Fruit fly (Drosophila melanogaster) whole organism, embryonic: Measurements from ENCODE around the gene CG4101.

Experiments used
- Blimp-1 ChIP-seq: fragments of 200-800 bp; sonication (Bioruptor generic); optimal IDR thresholded peaks from 3 replicates; lab custom pipeline; 2018; ENCODE audit warnings: missing biosample characterization, missing genetic modification characterization, mild to moderate bottlenecking, moderate library complexity, missing genetic modification reagents
- CG11093 ChIP-seq: fragments of 200-800 bp; sonication (Bioruptor generic); IDR thresholded peaks from 3 replicates; pipeline ENCODE4 v1.3.6; 2022; ENCODE audit warnings: missing biosample characterization, missing genetic modification characterization
- CG11696 ChIP-seq: fragments of 200-800 bp; sonication (Bioruptor generic); IDR thresholded peaks from 2 replicates; pipeline ENCODE4 v1.3.6; 2022; ENCODE audit warnings: missing biosample characterization, missing genetic modification characterization
- CG11723 ChIP-seq: fragments of 200-800 bp; sonication (Bioruptor generic); optimal IDR thresholded peaks from 2 replicates; lab custom pipeline; 2017; ENCODE audit warnings: missing biosample characterization, mild to moderate bottlenecking, missing genetic modification characterization
- CG13424 ChIP-seq: fragments of 200-800 bp; sonication (Bioruptor generic); optimal IDR thresholded peaks from 2 replicates; lab custom pipeline; 2019; ENCODE audit warnings: missing biosample characterization, mild to moderate bottlenecking, missing genetic modification characterization, moderate library complexity
- CG17829 ChIP-seq: fragments of 200-800 bp; optimal IDR thresholded peaks from 2 replicates; lab custom pipeline; 2019; ENCODE audit warnings: missing biosample characterization, mild to moderate bottlenecking, missing genetic modification characterization, moderate library complexity
- CG30020 ChIP-seq: fragments of 200-800 bp; optimal IDR thresholded peaks from 2 replicates; lab custom pipeline; 2019; ENCODE audit warnings: missing biosample characterization, mild to moderate bottlenecking, missing genetic modification characterization, moderate library complexity
- CG30403 ChIP-seq: fragments of 200-800 bp; sonication (Bioruptor generic); optimal IDR thresholded peaks from 3 replicates; lab custom pipeline; 2016; ENCODE audit warnings: missing biosample characterization, missing genetic modification characterization
- CG32532 ChIP-seq: fragments of 200-800 bp; sonication (Bioruptor generic); IDR thresholded peaks from 2 replicates; pipeline ENCODE4 v1.3.6; 2022; ENCODE audit warnings: missing biosample characterization, missing genetic modification characterization
- CG34422 ChIP-seq: fragments of 200-800 bp; sonication (Bioruptor generic); IDR thresholded peaks from 3 replicates; pipeline ENCODE4 v1.3.6; 2022; ENCODE audit warnings: missing biosample characterization, missing genetic modification characterization
- CG5180 ChIP-seq: fragments of 200-800 bp; sonication (Bioruptor generic); optimal IDR thresholded peaks from 3 replicates; lab custom pipeline; 2017; ENCODE audit warnings: missing biosample characterization, missing genetic modification characterization, mild to moderate bottlenecking, moderate library complexity, missing genetic modification reagents
- CG9932 ChIP-seq: fragments of 200-800 bp; sonication (Bioruptor generic); IDR thresholded peaks from 2 replicates; pipeline ENCODE4 v1.3.6; 2022; ENCODE audit warnings: missing biosample characterization, missing genetic modification characterization
- CTCF ChIP-seq: fragments of 200-800 bp; sonication (Bioruptor generic); optimal IDR thresholded peaks from 2 replicates; lab custom pipeline; 2017; ENCODE audit warnings: missing biosample characterization, mild to moderate bottlenecking, missing genetic modification characterization, moderate library complexity
- CoRest ChIP-seq: fragments of 200-800 bp; sonication (Bioruptor generic); optimal IDR thresholded peaks from 3 replicates; lab custom pipeline; 2018; ENCODE audit warnings: missing biosample characterization, mild to moderate bottlenecking, missing genetic modification characterization, moderate library complexity
- Dip2 ChIP-seq: fragments of 200-800 bp; sonication (Bioruptor generic); IDR thresholded peaks from 2 replicates; pipeline ENCODE4 v1.3.6; 2022; ENCODE audit warnings: missing biosample characterization, missing genetic modification characterization
- Ets65A ChIP-seq: fragments of 200-800 bp; sonication (Bioruptor generic); peaks from one replicate; lab custom pipeline; 2016; ENCODE audit warnings: missing biosample characterization, missing genetic modification characterization
- Hmr ChIP-seq: fragments of 200-800 bp; sonication (Bioruptor generic); optimal IDR thresholded peaks from 3 replicates; lab custom pipeline; 2017; ENCODE audit warnings: mild to moderate bottlenecking, missing biosample characterization, missing genetic modification reagents, missing genetic modification characterization
- Hr51 ChIP-seq, 2 experiments: fragments of 200-800 bp; sonication (Bioruptor generic); optimal IDR thresholded peaks; 2 replicates in 1 of 2; 3 replicates in 1 of 2; lab custom pipeline; 2016 to 2018; ENCODE audit warnings: missing biosample characterization in 2 of 2, missing genetic modification characterization in 2 of 2, mild to moderate bottlenecking in 1 of 2, moderate library complexity in 1 of 2
- Hr78 ChIP-seq, 2 experiments: fragments of 200-800 bp in 1 of 2; fragments of >200 bp in 1 of 2; sonication (Bioruptor generic) in 1 of 2; optimal IDR thresholded peaks; 2 replicates each; lab custom pipeline; 2017 to 2019; ENCODE audit warnings: missing biosample characterization in 2 of 2, missing genetic modification characterization in 2 of 2, mild to moderate bottlenecking in 1 of 2, moderate library complexity in 1 of 2
- Hsf ChIP-seq: fragments of 200-800 bp; sonication (Bioruptor generic); optimal IDR thresholded peaks from 3 replicates; lab custom pipeline; 2016; ENCODE audit warnings: missing biosample characterization, missing genetic modification characterization
- Kr ChIP-seq: fragments of 200-800 bp; sonication (Bioruptor generic); optimal IDR thresholded peaks from 2 replicates; lab custom pipeline; 2017; ENCODE audit warnings: missing biosample characterization, mild to moderate bottlenecking, missing genetic modification characterization
- Opbp ChIP-seq: fragments of 200-800 bp; sonication (Bioruptor generic); IDR thresholded peaks from 3 replicates; pipeline ENCODE4 v1.3.6; 2022; ENCODE audit warnings: missing biosample characterization, missing genetic modification characterization; ENCODE audit not compliant: partially characterized antibody
- Scr ChIP-seq: fragments of 200-800 bp; sonication (Bioruptor generic); IDR thresholded peaks from 2 replicates; pipeline ENCODE4 v1.3.6; 2022; ENCODE audit warnings: missing biosample characterization, missing genetic modification characterization; ENCODE audit not compliant: partially characterized antibody
- Xrp1 ChIP-seq: fragments of 200-800 bp; sonication (Bioruptor generic); IDR thresholded peaks from 2 replicates; pipeline ENCODE4 v1.3.6; 2022; ENCODE audit warnings: missing biosample characterization, missing genetic modification characterization
- amos ChIP-seq: fragments of 200-800 bp; sonication (Bioruptor generic); IDR thresholded peaks from 2 replicates; pipeline ENCODE4 v1.3.6; 2022; ENCODE audit warnings: missing biosample characterization, missing genetic modification characterization; ENCODE audit not compliant: partially characterized antibody
- bbx ChIP-seq: fragments of 200-800 bp; sonication (Bioruptor generic); IDR thresholded peaks from 2 replicates; pipeline ENCODE4 v1.3.6; 2022; ENCODE audit warnings: missing biosample characterization, missing genetic modification characterization; ENCODE audit not compliant: partially characterized antibody
- eve ChIP-seq, 2 experiments: fragments of >200 bp; optimal IDR thresholded peaks; 2 replicates each; lab custom pipeline; 2017; ENCODE audit warnings: missing biosample characterization in 2 of 2, missing genetic modification characterization in 2 of 2
- fd3F ChIP-seq: fragments of 200-800 bp; sonication (Bioruptor generic); optimal IDR thresholded peaks from 2 replicates; lab custom pipeline; 2018; ENCODE audit warnings: missing biosample characterization, mild to moderate bottlenecking, missing genetic modification characterization, moderate library complexity
- ftz-f1 ChIP-seq: fragments of 200-800 bp; sonication (Bioruptor generic); optimal IDR thresholded peaks from 2 replicates; lab custom pipeline; 2016; ENCODE audit warnings: missing biosample characterization, missing genetic modification characterization
- gem ChIP-seq: fragments of 200-800 bp; sonication (Bioruptor generic); optimal IDR thresholded peaks from 2 replicates; lab custom pipeline; 2019; ENCODE audit warnings: missing biosample characterization, mild to moderate bottlenecking, missing genetic modification characterization, moderate library complexity
- gsb-n ChIP-seq: fragments of 200-800 bp; sonication (Bioruptor generic); optimal IDR thresholded peaks from 3 replicates; lab custom pipeline; 2018; ENCODE audit warnings: missing biosample characterization, mild to moderate bottlenecking, missing genetic modification characterization
- hbn ChIP-seq: fragments of 200-800 bp; sonication (Bioruptor generic); IDR thresholded peaks from 2 replicates; pipeline ENCODE4 v1.3.6; 2022; ENCODE audit warnings: missing biosample characterization, missing genetic modification characterization; ENCODE audit not compliant: partially characterized antibody
- hkb ChIP-seq, 2 experiments: fragments of 200-800 bp in 1 of 2; fragments of >200 bp in 1 of 2; sonication (Bioruptor generic) in 1 of 2; IDR thresholded peaks in 1 of 2; optimal IDR thresholded peaks in 1 of 2; 2 replicates each; pipeline versions ENCODE4 v1.3.6 to Lab custom; 2017 to 2022; ENCODE audit warnings: missing biosample characterization in 1 of 2, missing genetic modification characterization in 1 of 2
- lmd ChIP-seq: fragments of 200-800 bp; sonication (Bioruptor generic); IDR thresholded peaks from 2 replicates; pipeline ENCODE4 v1.3.6; 2022; ENCODE audit warnings: missing biosample characterization, missing genetic modification characterization
- lov ChIP-seq, 2 experiments: fragments of 200-800 bp in 1 of 2; fragments of >200 bp in 1 of 2; sonication (Bioruptor generic) in 1 of 2; IDR thresholded peaks in 1 of 2; optimal IDR thresholded peaks in 1 of 2; 2 replicates in 1 of 2; 3 replicates in 1 of 2; pipeline versions ENCODE4 v1.3.6 to Lab custom; 2017 to 2022; ENCODE audit warnings: missing biosample characterization in 1 of 2, missing genetic modification characterization in 1 of 2
- maf-S ChIP-seq: fragments of 200-800 bp; sonication (Bioruptor generic); optimal IDR thresholded peaks from 2 replicates; lab custom pipeline; 2016; ENCODE audit warnings: missing biosample characterization, missing genetic modification characterization
- pan ChIP-seq, 4 experiments: fragments of >200 bp in 3 of 4; fragments of 200-800 bp in 1 of 4; sonication (Bioruptor generic) in 1 of 4; optimal IDR thresholded peaks in 3 of 4; IDR thresholded peaks in 1 of 4; 2 replicates each; pipeline versions ENCODE4 v1.3.6 to Lab custom; 2017 to 2022; ENCODE audit warnings: missing biosample characterization in 2 of 4, missing genetic modification characterization in 2 of 4, mixed read lengths in 1 of 4
- phol ChIP-seq: fragments of 200-800 bp; sonication (Bioruptor generic); optimal IDR thresholded peaks from 3 replicates; lab custom pipeline; 2018; ENCODE audit warnings: missing biosample characterization, mild to moderate bottlenecking, missing genetic modification characterization, moderate library complexity
- prd ChIP-seq, 3 experiments: fragments of >200 bp in 2 of 3; fragments of 200-800 bp in 1 of 3; sonication (Bioruptor generic) in 1 of 3; optimal IDR thresholded peaks in 2 of 3; IDR thresholded peaks in 1 of 3; 2 replicates in 2 of 3; 3 replicates in 1 of 3; pipeline versions ENCODE4 v1.3.6 to Lab custom; 2017 to 2022; ENCODE audit warnings: missing biosample characterization in 1 of 3, missing genetic modification characterization in 1 of 3
- sob ChIP-seq: fragments of 200-800 bp; sonication (Bioruptor generic); IDR thresholded peaks from 2 replicates; pipeline ENCODE4 v1.3.6; 2022; ENCODE audit warnings: missing biosample characterization, missing genetic modification characterization
- ssp ChIP-seq: fragments of 200-800 bp; sonication (Bioruptor generic); IDR thresholded peaks from 2 replicates; pipeline ENCODE4 v1.3.6; 2022; ENCODE audit warnings: missing biosample characterization, missing genetic modification characterization
- stwl ChIP-seq: fragments of 200-800 bp; sonication (Bioruptor generic); optimal IDR thresholded peaks from 3 replicates; lab custom pipeline; 2018; ENCODE audit warnings: missing biosample characterization, mild to moderate bottlenecking, missing genetic modification characterization, moderate library complexity
- tgo ChIP-seq: fragments of 200-800 bp; sonication (Bioruptor generic); IDR thresholded peaks from 3 replicates; pipeline ENCODE4 v1.3.6; 2022; ENCODE audit warnings: missing biosample characterization, missing genetic modification characterization
- trh ChIP-seq: fragments of 200-800 bp; sonication (Bioruptor generic); optimal IDR thresholded peaks from 2 replicates; lab custom pipeline; 2016; ENCODE audit warnings: missing biosample characterization, missing genetic modification characterization
- unpg ChIP-seq: fragments of 200-800 bp; sonication (Bioruptor generic); optimal IDR thresholded peaks from 3 replicates; lab custom pipeline; 2018; ENCODE audit warnings: missing biosample characterization, mild to moderate bottlenecking, missing genetic modification characterization, moderate library complexity
- vvl ChIP-seq: fragments of 200-800 bp; sonication (Bioruptor generic); IDR thresholded peaks from 2 replicates; pipeline ENCODE4 v1.3.6; 2022; ENCODE audit warnings: missing biosample characterization, missing genetic modification characterization
- z ChIP-seq: fragments of 200-800 bp; sonication (Bioruptor generic); IDR thresholded peaks from 3 replicates; pipeline ENCODE4 v1.3.6; 2022; ENCODE audit warnings: missing biosample characterization, missing genetic modification characterization

The CG4101 gene

DNA sequence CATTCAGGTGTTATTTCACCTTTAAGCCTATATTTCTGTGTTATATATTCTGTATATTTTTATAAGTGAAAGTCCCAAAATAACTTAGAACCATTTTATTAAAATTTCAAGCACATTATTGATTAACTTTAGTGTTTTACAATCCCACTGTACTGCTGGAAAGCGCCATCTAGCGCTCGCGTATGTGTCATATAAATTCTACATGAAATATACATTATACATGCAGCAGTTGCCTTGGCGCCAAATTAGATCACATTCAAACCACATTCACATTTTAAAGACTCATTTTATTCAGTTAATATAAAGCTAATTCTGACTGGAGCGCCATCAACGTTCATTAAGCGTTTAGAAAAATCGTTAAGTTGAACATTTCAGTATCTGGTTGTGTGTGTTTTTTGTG is 48.9 kb upstream of the CG4101 start (continued):
- TF ChIP-seq Kr, result no peak
- TF ChIP-seq Hmr (GFP tag; lab: Kevin White, UChicago), result peak; percentile 25
- no peak for TF ChIP-seq CoRest (tag; lab: Kevin White, UChicago)
- TF ChIP-seq eve (GFP tag; optimal IDR thresholded peaks at IDR 0.05; lab: Kevin White, UChicago), result no peak
- TF ChIP-seq CG30403 (GFP tag; lab: Kevin White, UChicago), result peak; percentile 23
- peak; percentile 94 for TF ChIP-seq Dip2 (GFP tag; lab: Robert Waterston, UW)
- no peak for TF ChIP-seq hbn (GFP tag; lab: Robert Waterston, UW)
- peak; percentile 15 for TF ChIP-seq Ets65A (GFP tag; lab: Kevin White, UChicago)
- peak; percentile 33; the same call in 1 of the 2 replicates for TF ChIP-seq bbx
- TF ChIP-seq unpg (GFP tag; lab: Kevin White, UChicago), result peak; percentile 1
- TF ChIP-seq amos, result peak; percentile 54; the same call in 1 of the 2 replicates
- TF ChIP-seq CG34422 (GFP tag; lab: Robert Waterston, UW), result peak; percentile 7; the same call in 1 of the 3 replicates
- TF ChIP-seq Scr (GFP tag; lab: Robert Waterston, UW), result 0 out of 2 replicates have a peak, but pooled peaks have one; percentile 8
- no peak for TF ChIP-seq z (GFP tag; lab: Robert Waterston, UW)
- TF ChIP-seq CG13424, result no peak
- peak; percentile 3; the same call in 1 of the 2 replicates for TF ChIP-seq CG9932 (GFP tag; lab: Robert Waterston, UW)
- TF ChIP-seq phol (tag; lab: Kevin White, UChicago), result no peak
- TF ChIP-seq sob (GFP tag; lab: Robert Waterston, UW), result 0 out of 2 replicates have a peak, but pooled peaks have one; percentile 15
- TF ChIP-seq CG17829 (tag; lab: Kevin White, UChicago), result peak; percentile 15
- TF ChIP-seq ssp, result no peak
- 0 out of 3 replicates have a peak, but pooled peaks have one; percentile 8 for TF ChIP-seq Opbp (GFP tag; lab: Robert Waterston, UW)
- no peak for TF ChIP-seq ftz-f1 (GFP tag; lab: Kevin White, UChicago)
- no peak for TF ChIP-seq gsb-n (tag; lab: Kevin White, UChicago)
- peak; percentile 34 for TF ChIP-seq stwl (tag; lab: Kevin White, UChicago)
- TF ChIP-seq vvl, result 0 out of 2 replicates have a peak, but pooled peaks have one; percentile 6
- peak; percentile 15; the same call in 1 of the 2 replicates for TF ChIP-seq Xrp1
- TF ChIP-seq CG32532 (GFP tag; lab: Robert Waterston, UW), result peak; percentile 49; the same call in 1 of the 2 replicates
- no peak for TF ChIP-seq CG11696 (GFP tag; lab: Robert Waterston, UW)
- no peak for TF ChIP-seq trh (GFP tag; lab: Kevin White, UChicago)
- TF ChIP-seq CG5180 (GFP tag; lab: Kevin White, UChicago), result no peak
- peak; percentile 95 for TF ChIP-seq CTCF
- TF ChIP-seq lmd, result peak; percentile 4; the same call in 1 of the 2 replicates
- no peak for TF ChIP-seq CG30020 (tag; lab: Kevin White, UChicago)
- no peak for TF ChIP-seq CG11093 (GFP tag; lab: Robert Waterston, UW)

DNA sequence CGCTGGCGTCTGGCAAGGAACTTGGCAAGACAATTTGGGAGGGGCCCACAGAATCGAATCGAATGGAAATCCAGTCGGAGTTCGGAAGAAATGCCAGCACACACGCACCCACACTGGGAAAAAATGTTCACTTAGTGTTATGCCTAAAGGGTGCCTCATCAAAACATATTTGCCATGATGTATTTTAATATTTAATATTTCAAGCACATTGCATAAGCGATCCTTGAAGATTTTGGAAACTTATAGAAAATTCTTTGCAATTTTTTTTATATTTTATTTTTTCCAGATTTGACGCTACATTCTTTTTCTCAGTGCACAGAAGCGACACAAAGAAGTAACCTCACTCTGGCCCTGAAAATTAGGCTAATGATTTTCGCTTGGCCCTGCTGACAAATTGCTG is 46.2 kb upstream of the CG4101 start:
- TF ChIP-seq fd3F (GFP tag; lab: Kevin White, UChicago) (no peak), Blimp-1 (GFP tag; lab: Kevin White, UChicago) (peak; percentile 19), tgo (GFP tag; lab: Robert Waterston, UW) (peak; percentile 27; the same call in 1 of the 3 replicates), prd (optimal IDR thresholded peaks at IDR 0.05; lab: Kevin White, UChicago) (no peak), prd (GFP tag; IDR thresholded peaks at IDR 0.05; lab: Robert Waterston, UW) (peak; percentile 50; the same call in 2 of the 3 replicates), hkb (optimal IDR thresholded peaks at IDR 0.05; lab: Kevin White, UChicago) (no peak), hkb (GFP tag; IDR thresholded peaks at IDR 0.05; lab: Robert Waterston, UW) (peak; percentile 49; the same call in 1 of the 2 replicates), lmd (peak; percentile 32; the same call in 1 of the 2 replicates), phol (tag; lab: Kevin White, UChicago) (peak; percentile 30), lov (optimal IDR thresholded peaks at IDR 0.05; lab: Kevin White, UChicago) (no peak), lov (GFP tag; IDR thresholded peaks at IDR 0.05; lab: Robert Waterston, UW) (no peak), Hr78 (GFP tag; optimal IDR thresholded peaks at IDR 0.05; lab: Kevin White, UChicago) (no peak), CG11723 (no peak), maf-S (GFP tag; lab: Kevin White, UChicago) (no peak), Hr51 (GFP tag; optimal IDR thresholded peaks at IDR 0.05; lab: Kevin White, UChicago) (peak in 1 of 2 experiments; percentile 32), gem (tag; lab: Kevin White, UChicago) (peak; percentile 30), pan (optimal IDR thresholded peaks at IDR 0.05; lab: Kevin White, UChicago) (no peak), pan (GFP tag; optimal IDR thresholded peaks at IDR 0.05 in 1 of 2, IDR thresholded peaks at IDR 0.05 in 1 of 2) (peak in 1 of 2 experiments; percentile 25), unpg (GFP tag; lab: Kevin White, UChicago) (peak; percentile 13), Hsf (GFP tag; lab: Kevin White, UChicago) (peak; percentile 12)
